Worm (Caenorhabditis elegans) whole organism, young adult: ENCODE results near the gene tiar-2.

Source experiments
- B0019.2 ChIP-seq: fragments of 200-800 bp; sonication (Bioruptor generic); conservative IDR thresholded peaks from 2 replicates; pipeline ENCODE4 v1.3.6; 2022; ENCODE audit warnings: missing genetic modification reagents, missing genetic modification characterization, missing compliant biosample characterization
- C17E4.6 ChIP-seq: fragments of 200-800 bp; sonication (Bioruptor generic); IDR thresholded peaks from 2 replicates; pipeline ENCODE4 v1.3.6; 2022; ENCODE audit warnings: missing genetic modification reagents, missing genetic modification characterization, missing compliant biosample characterization
- F22D6.2 ChIP-seq: sonication (generic microtip); optimal IDR thresholded peaks from 2 replicates; lab custom pipeline; 2016; ENCODE audit warnings: mild to moderate bottlenecking, missing genetic modification characterization, missing compliant biosample characterization
- F33H1.4 ChIP-seq: fragments of 200-800 bp; sonication (Bioruptor generic); IDR thresholded peaks from 2 replicates; pipeline ENCODE4 v1.3.6; 2022; ENCODE audit warnings: missing genetic modification reagents, missing genetic modification characterization, missing compliant biosample characterization
- F52B5.7 ChIP-seq: sonication (generic microtip); optimal IDR thresholded peaks from 2 replicates; lab custom pipeline; 2016; ENCODE audit warnings: mild to moderate bottlenecking, missing genetic modification characterization, missing compliant biosample characterization
- T26A5.8 ChIP-seq: sonication (generic microtip); optimal IDR thresholded peaks from 2 replicates; lab custom pipeline; 2016; ENCODE audit warnings: missing genetic modification characterization, missing compliant biosample characterization
- aptf-2 ChIP-seq: fragments of 200-800 bp; sonication (Bioruptor generic); conservative IDR thresholded peaks from 2 replicates; pipeline ENCODE4 v1.3.6; 2022; ENCODE audit warnings: missing genetic modification reagents, missing genetic modification characterization, missing compliant biosample characterization
- aptf-3 ChIP-seq: fragments of 200-800 bp; sonication (Bioruptor generic); IDR thresholded peaks from 2 replicates; pipeline ENCODE4 v1.3.6; 2022; ENCODE audit warnings: missing genetic modification characterization, missing compliant biosample characterization
- athp-1 ChIP-seq: sonication (generic microtip); optimal IDR thresholded peaks from 2 replicates; lab custom pipeline; 2017; ENCODE audit warnings: mild to moderate bottlenecking, missing genetic modification characterization, missing compliant biosample characterization
- attf-3 ChIP-seq: fragments of 200-800 bp; sonication (Bioruptor generic); conservative IDR thresholded peaks from 2 replicates; pipeline ENCODE4 v1.3.6; 2022; ENCODE audit warnings: missing genetic modification reagents, missing genetic modification characterization, missing compliant biosample characterization
- attf-5 ChIP-seq: fragments of 200-800 bp; sonication (Bioruptor generic); optimal IDR thresholded peaks from 2 replicates; lab custom pipeline; 2018; ENCODE audit warnings: mild to moderate bottlenecking, missing genetic modification characterization, missing compliant biosample characterization
- attf-6 ChIP-seq: fragments of 200-800 bp; sonication (Bioruptor generic); IDR thresholded peaks from 2 replicates; pipeline ENCODE4 v1.3.6; 2022; ENCODE audit warnings: missing genetic modification reagents, missing genetic modification characterization, missing compliant biosample characterization
- bed-1 ChIP-seq: fragments of 200-800 bp; sonication (Bioruptor generic); IDR thresholded peaks from 2 replicates; pipeline ENCODE4 v1.3.6; 2022; ENCODE audit warnings: missing genetic modification reagents, missing genetic modification characterization, missing compliant biosample characterization
- ccch-3 ChIP-seq: fragments of 200-800 bp; sonication (Bioruptor generic); optimal IDR thresholded peaks from 2 replicates; lab custom pipeline; 2018; ENCODE audit warnings: mild to moderate bottlenecking, missing genetic modification characterization, missing compliant biosample characterization
- ceh-40 ChIP-seq: fragments of 200-800 bp; sonication (Bioruptor generic); IDR thresholded peaks from 2 replicates; pipeline ENCODE4 v1.3.6; 2022; ENCODE audit warnings: missing genetic modification characterization, missing compliant biosample characterization
- ceh-91 ChIP-seq: fragments of 200-800 bp; sonication (Bioruptor generic); IDR thresholded peaks from 2 replicates; pipeline ENCODE4 v1.3.6; 2022; ENCODE audit warnings: missing genetic modification reagents, missing genetic modification characterization, missing compliant biosample characterization
- chd-7 ChIP-seq: sonication (generic microtip); optimal IDR thresholded peaks from 2 replicates; lab custom pipeline; 2016; ENCODE audit warnings: mild to moderate bottlenecking, missing genetic modification characterization, moderate library complexity, missing compliant biosample characterization
- die-1 ChIP-seq: sonication (generic microtip); optimal IDR thresholded peaks from 2 replicates; lab custom pipeline; 2016; ENCODE audit warnings: missing genotype, mild to moderate bottlenecking, missing genetic modification characterization, missing compliant biosample characterization
- dpff-1 ChIP-seq: sonication (generic microtip); optimal IDR thresholded peaks from 2 replicates; lab custom pipeline; 2017; ENCODE audit warnings: mild to moderate bottlenecking, missing genetic modification characterization, missing compliant biosample characterization
- efl-1 ChIP-seq: fragments of 150-350 bp; optimal IDR thresholded peaks from 2 replicates; lab custom pipeline; 2014; ENCODE audit warnings: missing biosample characterization, missing genetic modification reagents, missing genetic modification characterization
- egl-18 ChIP-seq: fragments of 200-800 bp; sonication (Bioruptor generic); IDR thresholded peaks from 2 replicates; pipeline ENCODE4 v1.3.6; 2022; ENCODE audit warnings: missing genetic modification reagents, missing genetic modification characterization, missing compliant biosample characterization
- egl-44 ChIP-seq: fragments of 200-800 bp; sonication (Bioruptor generic); IDR thresholded peaks from 2 replicates; pipeline ENCODE4 v1.3.6; 2022; ENCODE audit warnings: missing genetic modification reagents, missing genetic modification characterization, missing compliant biosample characterization
- ekl-4 ChIP-seq: fragments of 200-800 bp; sonication (Bioruptor generic); IDR thresholded peaks from 2 replicates; pipeline ENCODE4 v1.3.6; 2022; ENCODE audit warnings: missing genetic modification reagents, missing genetic modification characterization, missing compliant biosample characterization
- hlh-26 ChIP-seq: fragments of 200-800 bp; sonication (Bioruptor generic); conservative IDR thresholded peaks from 2 replicates; pipeline ENCODE4 v1.3.6; 2022; ENCODE audit warnings: missing genetic modification reagents, missing genetic modification characterization, missing compliant biosample characterization
- lag-1 ChIP-seq: fragments of 200-800 bp; sonication (Bioruptor generic); IDR thresholded peaks from 2 replicates; pipeline ENCODE4 v1.3.6; 2022; ENCODE audit warnings: missing genetic modification reagents, missing genetic modification characterization, missing compliant biosample characterization
- lin-26 ChIP-seq: fragments of 200-800 bp; sonication (Bioruptor generic); IDR thresholded peaks from 2 replicates; pipeline ENCODE4 v1.3.6; 2022; ENCODE audit warnings: missing genetic modification reagents, missing genetic modification characterization, missing compliant biosample characterization
- lin-35 ChIP-seq, 3 experiments: fragments of 150-350 bp in 2 of 3; sonication (generic microtip) in 1 of 3; optimal IDR thresholded peaks; 2 replicates each; lab custom pipeline; 2014 to 2018; ENCODE audit warnings: missing biosample characterization in 3 of 3, missing genetic modification characterization in 3 of 3, missing genetic modification reagents in 3 of 3
- lin-40 ChIP-seq: sonication (generic microtip); optimal IDR thresholded peaks from 2 replicates; lab custom pipeline; 2016; ENCODE audit warnings: missing genetic modification characterization, mild to moderate bottlenecking, missing compliant biosample characterization, missing genotype, missing genetic modification reagents
- lin-54 ChIP-seq: fragments of 200-800 bp; sonication (Bioruptor generic); optimal IDR thresholded peaks from 2 replicates; lab custom pipeline; 2018; ENCODE audit warnings: mild to moderate bottlenecking, missing genetic modification characterization, missing compliant biosample characterization
- lsl-1 ChIP-seq: fragments of 200-800 bp; sonication (Bioruptor generic); optimal IDR thresholded peaks from 2 replicates; lab custom pipeline; 2018; ENCODE audit warnings: mild to moderate bottlenecking, missing genetic modification characterization, moderate library complexity, missing compliant biosample characterization
- lsy-27 ChIP-seq: sonication (generic microtip); optimal IDR thresholded peaks from 2 replicates; lab custom pipeline; 2017; ENCODE audit warnings: missing genetic modification characterization, mild to moderate bottlenecking, missing compliant biosample characterization, antibody characterized with exemption, missing genotype, borderline replicate concordance; ENCODE audit not compliant: insufficient read depth
- mel-28 ChIP-seq: sonication (generic microtip); optimal IDR thresholded peaks from 2 replicates; lab custom pipeline; 2016; ENCODE audit warnings: borderline replicate concordance, mild to moderate bottlenecking, missing genetic modification characterization, missing compliant biosample characterization
- mes-4 ChIP-seq: sonication (generic microtip); optimal IDR thresholded peaks from 2 replicates; lab custom pipeline; 2016; ENCODE audit warnings: missing genotype, missing genetic modification characterization, missing compliant biosample characterization
- nfyb-1 ChIP-seq: fragments of 200-800 bp; sonication (Bioruptor generic); IDR thresholded peaks from 2 replicates; pipeline ENCODE4 v1.3.6; 2022; ENCODE audit warnings: missing genetic modification reagents, missing genetic modification characterization, missing compliant biosample characterization
- nhr-80 ChIP-seq: sonication (generic microtip); optimal IDR thresholded peaks from 2 replicates; lab custom pipeline; 2016; ENCODE audit warnings: missing genetic modification characterization, missing compliant biosample characterization
- pha-4 ChIP-seq: fragments of 150-350 bp; sonication (generic microtip); optimal IDR thresholded peaks from 2 replicates; lab custom pipeline; 2014; ENCODE audit warnings: missing biosample characterization, missing genetic modification reagents, missing genetic modification characterization
- sdz-38 ChIP-seq: sonication (generic microtip); optimal IDR thresholded peaks from 2 replicates; lab custom pipeline; 2016; ENCODE audit warnings: missing genotype, missing genetic modification characterization, missing compliant biosample characterization
- snpc-1.3 ChIP-seq: sonication (generic microtip); optimal IDR thresholded peaks from 2 replicates; lab custom pipeline; 2017; ENCODE audit warnings: missing genetic modification characterization, mild to moderate bottlenecking, missing compliant biosample characterization, antibody characterized with exemption, moderate library complexity, missing genotype, missing genetic modification reagents; ENCODE audit not compliant: insufficient read depth
- snpc-3.4 ChIP-seq: sonication (generic microtip); optimal IDR thresholded peaks from 2 replicates; lab custom pipeline; 2017; ENCODE audit warnings: missing genetic modification characterization, mild to moderate bottlenecking, missing compliant biosample characterization, antibody characterized with exemption, moderate library complexity, missing genotype, missing genetic modification reagents
- snpc-4 ChIP-seq, 5 experiments: fragments of 150-350 bp in 1 of 5; sonication (generic microtip) in 4 of 5; optimal IDR thresholded peaks; 2 replicates each; lab custom pipeline; 2014 to 2018; ENCODE audit warnings: missing genetic modification characterization in 5 of 5, missing biosample characterization in 3 of 5, antibody characterized with exemption in 2 of 5, mild to moderate bottlenecking in 2 of 5, missing compliant biosample characterization in 2 of 5, missing genotype in 2 of 5, moderate library complexity in 2 of 5, missing genetic modification reagents in 1 of 5
- somi-1 ChIP-seq: fragments of 200-800 bp; sonication (Bioruptor generic); optimal IDR thresholded peaks from 2 replicates; lab custom pipeline; 2018; ENCODE audit warnings: mild to moderate bottlenecking, missing genetic modification characterization, missing compliant biosample characterization
- sptf-2 ChIP-seq: fragments of 200-800 bp; sonication (Bioruptor generic); optimal IDR thresholded peaks from 2 replicates; lab custom pipeline; 2018; ENCODE audit warnings: mild to moderate bottlenecking, missing genetic modification characterization, missing compliant biosample characterization
- xnd-1 ChIP-seq: sonication (generic microtip); optimal IDR thresholded peaks from 2 replicates; lab custom pipeline; 2016; ENCODE audit warnings: missing genotype, missing genetic modification reagents, missing genetic modification characterization, missing compliant biosample characterization
- zfh-2 ChIP-seq: fragments of 200-800 bp; sonication (Bioruptor generic); conservative IDR thresholded peaks from 2 replicates; pipeline ENCODE4 v1.3.6; 2022; ENCODE audit warnings: missing genetic modification reagents, missing genetic modification characterization, missing compliant biosample characterization
- zim-3 ChIP-seq: sonication (generic microtip); optimal IDR thresholded peaks from 2 replicates; lab custom pipeline; 2017; ENCODE audit warnings: mild to moderate bottlenecking, missing genetic modification characterization, moderate library complexity, missing compliant biosample characterization
- ztf-22 ChIP-seq: fragments of 200-800 bp; sonication (Bioruptor generic); optimal IDR thresholded peaks from 2 replicates; lab custom pipeline; 2018; ENCODE audit warnings: mild to moderate bottlenecking, missing genetic modification characterization, moderate library complexity, missing compliant biosample characterization
- ztf-25 ChIP-seq: fragments of 200-800 bp; sonication (Bioruptor generic); IDR thresholded peaks from 2 replicates; pipeline ENCODE4 v1.3.6; 2022; ENCODE audit warnings: missing genetic modification reagents, missing genetic modification characterization, missing compliant biosample characterization
- ztf-3 ChIP-seq: fragments of 200-800 bp; sonication (Bioruptor generic); optimal IDR thresholded peaks from 2 replicates; lab custom pipeline; 2018; ENCODE audit warnings: mild to moderate bottlenecking, missing genetic modification characterization, missing compliant biosample characterization

tiar-2 gene

ce11 chrII:12726704-12727103, 41.8 kb upstream of the tiar-2 start (continued):
- no peak for TF ChIP-seq lag-1 (GFP tag; lab: Robert Waterston, UW)
- TF ChIP-seq B0019.2: no peak
- no peak for TF ChIP-seq attf-3 (GFP tag; lab: Robert Waterston, UW)
- no peak for TF ChIP-seq nhr-80 (tag; lab: Kevin White, UChicago)
- no peak for TF ChIP-seq aptf-2 (GFP tag; lab: Robert Waterston, UW)
- peak; percentile 51 for TF ChIP-seq lin-54 (GFP tag; lab: Kevin White, UChicago)
- no peak for TF ChIP-seq snpc-4 (GFP tag; optimal IDR thresholded peaks at IDR 0.05; lab: Kevin White, UChicago)
- TF ChIP-seq snpc-4 (tag; optimal IDR thresholded peaks at IDR 0.05; lab: Kevin White, UChicago): no peak
- no peak for TF ChIP-seq lin-40 (tag; lab: Kevin White, UChicago)
- TF ChIP-seq mel-28: no peak
- peak; percentile 55; the same call in 1 of the 2 replicates for TF ChIP-seq lin-26 (GFP tag; lab: Robert Waterston, UW)
- no peak for TF ChIP-seq chd-7 (tag; lab: Kevin White, UChicago)
- no peak for TF ChIP-seq ztf-25 (GFP tag; lab: Robert Waterston, UW)
- TF ChIP-seq aptf-3 (GFP tag; lab: Robert Waterston, UW): no peak
- 0 out of 2 replicates have a peak, but pooled peaks have one; percentile 62 for TF ChIP-seq bed-1 (GFP tag; lab: Robert Waterston, UW)
- TF ChIP-seq hlh-26 (GFP tag; lab: Robert Waterston, UW): no peak
- TF ChIP-seq pha-4 (tag; lab: Kevin White, UChicago): no peak
- no peak for TF ChIP-seq efl-1 (GFP tag; lab: Kevin White, UChicago)
- no peak for TF ChIP-seq snpc-1.3 (tag; lab: Kevin White, UChicago)
- peak; percentile 55 for TF ChIP-seq athp-1
- TF ChIP-seq zfh-2 (GFP tag; lab: Robert Waterston, UW): no peak
- TF ChIP-seq somi-1 (GFP tag; lab: Kevin White, UChicago): no peak
- TF ChIP-seq F22D6.2 (tag; lab: Kevin White, UChicago): no peak
- TF ChIP-seq ceh-40 (GFP tag; lab: Robert Waterston, UW): no peak
- TF ChIP-seq mes-4 (tag; lab: Kevin White, UChicago): no peak
- no peak for TF ChIP-seq zim-3 (tag; lab: Kevin White, UChicago)
- TF ChIP-seq snpc-3.4: peak; percentile 13
- TF ChIP-seq T26A5.8 (tag; lab: Kevin White, UChicago): no peak
- no peak for TF ChIP-seq lin-35 (GFP tag; optimal IDR thresholded peaks at IDR 0.05; lab: Kevin White, UChicago)
- TF ChIP-seq dpff-1 (tag; lab: Kevin White, UChicago): no peak
- TF ChIP-seq sptf-2 (GFP tag; lab: Kevin White, UChicago): no peak
- TF ChIP-seq die-1 (tag; lab: Kevin White, UChicago): no peak
- TF ChIP-seq ztf-22 (GFP tag; lab: Kevin White, UChicago): no peak
- peak; percentile 29; the same call in 1 of the 2 replicates for TF ChIP-seq F33H1.4 (GFP tag; lab: Robert Waterston, UW)
- no peak for TF ChIP-seq nfyb-1 (GFP tag; lab: Robert Waterston, UW)
- no peak for TF ChIP-seq ztf-3 (GFP tag; lab: Kevin White, UChicago)
- TF ChIP-seq xnd-1 (tag; lab: Kevin White, UChicago): peak; percentile 4
- peak; percentile 63 for TF ChIP-seq ekl-4 (GFP tag; lab: Robert Waterston, UW)
- TF ChIP-seq ceh-91: no peak; the same call in 1 of the 2 replicates
- no peak for TF ChIP-seq attf-5 (GFP tag; lab: Kevin White, UChicago)
- no peak for TF ChIP-seq sdz-38 (tag; lab: Kevin White, UChicago)
- TF ChIP-seq egl-44 (GFP tag; lab: Robert Waterston, UW): 0 out of 2 replicates have a peak, but pooled peaks have one; percentile 46
- TF ChIP-seq attf-6 (GFP tag; lab: Robert Waterston, UW): 0 out of 2 replicates have a peak, but pooled peaks have one; percentile 57
- peak; percentile 34 for TF ChIP-seq F52B5.7 (tag; lab: Kevin White, UChicago)
- no peak for TF ChIP-seq egl-18 (GFP tag; lab: Robert Waterston, UW)
- no peak for TF ChIP-seq lsy-27 (tag; lab: Kevin White, UChicago)
- peak; percentile 29 for TF ChIP-seq lsl-1 (GFP tag; lab: Kevin White, UChicago)
- no peak for TF ChIP-seq ccch-3 (GFP tag; lab: Kevin White, UChicago)
- no peak for TF ChIP-seq C17E4.6
